Worm (Caenorhabditis elegans) whole organism, L2 larva: ENCODE data around the gene chil-8.
"Not testable (repeated sequence)": the region's sequence is repeated elsewhere in the genome, so short reads cannot be mapped to it uniquely, and the experiment has no call there.

ENCODE experiments used
- F13H6.1 ChIP-seq: sonication (generic microtip); optimal IDR thresholded peaks from 2 replicates; lab custom pipeline; 2016; ENCODE audit warnings: missing genetic modification characterization, missing compliant biosample characterization
- R02D3.7 ChIP-seq: fragments of 150-350 bp; optimal IDR thresholded peaks from 2 replicates; lab custom pipeline; 2014; ENCODE audit warnings: missing biosample characterization, missing genetic modification characterization
- Y55F3AM.14 ChIP-seq: fragments of 200-800 bp; sonication (Bioruptor generic); optimal IDR thresholded peaks from 2 replicates; lab custom pipeline; 2018; ENCODE audit warnings: mild to moderate bottlenecking, missing genetic modification characterization, missing compliant biosample characterization
- ZK546.5 ChIP-seq: sonication (generic microtip); optimal IDR thresholded peaks from 2 replicates; lab custom pipeline; 2017; ENCODE audit warnings: missing biosample characterization, missing genetic modification characterization
- alr-1 ChIP-seq: fragments of 150-350 bp; optimal IDR thresholded peaks from 2 replicates; lab custom pipeline; 2014; ENCODE audit warnings: missing biosample characterization, missing genetic modification characterization
- aly-2 ChIP-seq: fragments of 150-350 bp; optimal IDR thresholded peaks from 2 replicates; lab custom pipeline; 2014; ENCODE audit warnings: missing biosample characterization, missing genetic modification characterization
- ama-1 ChIP-seq: fragments of 150-350 bp; optimal IDR thresholded peaks from 2 replicates; lab custom pipeline; 2018; ENCODE audit warnings: inconsistent platforms
- blmp-1 ChIP-seq: sonication (generic microtip); optimal IDR thresholded peaks from 2 replicates; lab custom pipeline; 2017; ENCODE audit warnings: missing genetic modification characterization, mild to moderate bottlenecking, missing compliant biosample characterization, antibody characterized with exemption, moderate library complexity; ENCODE audit not compliant: insufficient read depth
- ceh-82 ChIP-seq: fragments of 150-350 bp; optimal IDR thresholded peaks from 2 replicates; lab custom pipeline; 2014; ENCODE audit warnings: missing biosample characterization, missing genetic modification characterization
- crh-2 ChIP-seq: sonication (generic microtip); optimal IDR thresholded peaks from 2 replicates; lab custom pipeline; 2017; ENCODE audit warnings: missing biosample characterization, missing genetic modification characterization
- dmd-4 ChIP-seq: sonication (generic microtip); optimal IDR thresholded peaks from 2 replicates; lab custom pipeline; 2017; ENCODE audit warnings: missing biosample characterization, missing genetic modification characterization
- elt-3 ChIP-seq: sonication (generic microtip); optimal IDR thresholded peaks from 2 replicates; lab custom pipeline; 2017; ENCODE audit warnings: missing biosample characterization, missing genetic modification characterization
- fos-1 ChIP-seq: fragments of 150-350 bp; optimal IDR thresholded peaks from 2 replicates; lab custom pipeline; 2014; ENCODE audit warnings: missing biosample characterization, missing genetic modification characterization
- gmeb-1 ChIP-seq: fragments of 150-350 bp; optimal IDR thresholded peaks from 2 replicates; lab custom pipeline; 2014; ENCODE audit warnings: missing biosample characterization, missing genetic modification characterization
- lin-13 ChIP-seq: fragments of 150-350 bp; optimal IDR thresholded peaks from 2 replicates; lab custom pipeline; 2014; ENCODE audit warnings: missing biosample characterization, missing genetic modification reagents, missing genetic modification characterization
- lsy-2 ChIP-seq, 2 experiments: fragments of 150-350 bp in 1 of 2; sonication (generic microtip) in 1 of 2; optimal IDR thresholded peaks; 2 replicates each; lab custom pipeline; 2014 to 2017; ENCODE audit warnings: missing biosample characterization in 2 of 2, missing genetic modification characterization in 2 of 2
- mab-5 ChIP-seq: fragments of 150-350 bp; optimal IDR thresholded peaks from 2 replicates; lab custom pipeline; 2014; ENCODE audit warnings: missing biosample characterization, missing genetic modification characterization
- nhr-10 ChIP-seq: sonication (generic microtip); optimal IDR thresholded peaks from 2 replicates; lab custom pipeline; 2017; ENCODE audit warnings: missing biosample characterization, missing genetic modification characterization
- nhr-12 ChIP-seq: fragments of 150-350 bp; optimal IDR thresholded peaks from 2 replicates; lab custom pipeline; 2014; ENCODE audit warnings: missing biosample characterization, missing genetic modification characterization
- nhr-129 ChIP-seq: fragments of 150-350 bp; optimal IDR thresholded peaks from 2 replicates; lab custom pipeline; 2014; ENCODE audit warnings: missing biosample characterization, missing genetic modification characterization
- nhr-237 ChIP-seq: fragments of 150-350 bp; optimal IDR thresholded peaks from 2 replicates; lab custom pipeline; 2014; ENCODE audit warnings: missing biosample characterization, missing genetic modification characterization
- nhr-6 ChIP-seq: fragments of 150-350 bp; optimal IDR thresholded peaks from 2 replicates; lab custom pipeline; 2014; ENCODE audit warnings: missing biosample characterization, missing genetic modification characterization
- peb-1 ChIP-seq: fragments of 150-350 bp; optimal IDR thresholded peaks from 2 replicates; lab custom pipeline; 2014; ENCODE audit warnings: missing biosample characterization, missing genetic modification characterization
- skn-1 ChIP-seq: sonication (generic microtip); optimal IDR thresholded peaks from 2 replicates; lab custom pipeline; 2017; ENCODE audit warnings: missing biosample characterization, missing genetic modification characterization
- sma-3 ChIP-seq: sonication (generic microtip); optimal IDR thresholded peaks from 2 replicates; lab custom pipeline; 2016; ENCODE audit warnings: missing genetic modification reagents, missing genetic modification characterization, missing compliant biosample characterization
- sma-9 ChIP-seq, 2 experiments: fragments of 150-350 bp in 1 of 2; sonication (generic microtip) in 1 of 2; optimal IDR thresholded peaks; 2 replicates each; lab custom pipeline; 2014 to 2016; ENCODE audit warnings: missing genetic modification characterization in 2 of 2, mild to moderate bottlenecking in 1 of 2, missing biosample characterization in 1 of 2, missing compliant biosample characterization in 1 of 2, missing genetic modification reagents in 1 of 2, moderate library complexity in 1 of 2
- snpc-4 ChIP-seq: fragments of 150-350 bp; optimal IDR thresholded peaks from 2 replicates; lab custom pipeline; 2014; ENCODE audit warnings: missing biosample characterization, missing genetic modification characterization
- ztf-1 ChIP-seq: fragments of 200-800 bp; sonication (Bioruptor generic); conservative IDR thresholded peaks from 2 replicates; pipeline ENCODE4 v1.3.6; 2022; ENCODE audit warnings: missing genetic modification characterization, missing compliant biosample characterization
- ztf-4 ChIP-seq: fragments of 150-350 bp; optimal IDR thresholded peaks from 2 replicates; lab custom pipeline; 2014; ENCODE audit warnings: missing biosample characterization, missing genetic modification characterization

Gene chil-8

ce11 chrII:9866378-9866777 is 6.5 kb downstream of the chil-8 start, which contains the start of gene chil-1:
Gene chil-1 (minus strand): TSS chrII:9866478.
- TF ChIP-seq lsy-2 (tag; optimal IDR thresholded peaks at IDR 0.05; lab: Kevin White, UChicago); alr-1; peb-1 (tag; lab: Kevin White, UChicago): not testable (repeated sequence)

- TF ChIP-seq Y55F3AM.14 (GFP tag; lab: Kevin White, UChicago) (no peak), nhr-6 (tag; lab: Kevin White, UChicago) (no peak), crh-2 (tag; lab: Kevin White, UChicago) (no peak), dmd-4 (tag; lab: Kevin White, UChicago) (no peak), elt-3 (tag; lab: Kevin White, UChicago) (no peak), nhr-237 (tag; lab: Kevin White, UChicago) (no peak)
Measured at ce11 chrII:9862147-9862546, 10.7 kb downstream of the chil-8 start, which contains the start of gene C08H9.18. Gene C08H9.18 (minus strand): TSS chrII:9862247.

- TF ChIP-seq gmeb-1 (tag; lab: Kevin White, UChicago) = no peak
Measured at ce11 chrII:9861394-9861793, 11.5 kb downstream of the chil-8 start, which contains the start of gene chil-3. Gene chil-3 (minus strand): TSS chrII:9861494.

ce11 chrII:9859575-9859974 is 13.3 kb downstream of the chil-8 start, which contains the start of gene chil-5:
Gene chil-5 (minus strand): TSS chrII:9859675.
- TF ChIP-seq ama-1 (lab: Kevin White, UChicago) (no peak), lin-13 (GFP tag; lab: Kevin White, UChicago) (no peak), snpc-4 (tag; lab: Kevin White, UChicago) (no peak), dmd-4 (tag; lab: Kevin White, UChicago) (no peak), nhr-10 (tag; lab: Kevin White, UChicago) (no peak), mab-5 (tag; lab: Kevin White, UChicago) (no peak)

ce11 chrII:9857791-9858190 is 15.1 kb downstream of the chil-8 start, which contains the start of gene chil-6:
Gene chil-6 (minus strand): TSS chrII:9857891.
- TF ChIP-seq ztf-1 (GFP tag; lab: Robert Waterston, UW) (no peak), gmeb-1 (tag; lab: Kevin White, UChicago) (no peak), skn-1 (tag; lab: Kevin White, UChicago) (no peak)

- TF ChIP-seq F13H6.1 (tag; lab: Kevin White, UChicago) = no peak
- TF ChIP-seq nhr-12 (tag; lab: Kevin White, UChicago) = no peak
- TF ChIP-seq, all 48 proteins: peak for 0
Measured at ce11 chrII:9855620-9856019, 17.2 kb downstream of the chil-8 start, which contains the start of gene chil-4. Gene chil-4 (minus strand): TSS chrII:9855720.

- TF ChIP-seq peb-1 (tag; lab: Kevin White, UChicago) = no peak
- TF ChIP-seq R02D3.7 (tag; lab: Kevin White, UChicago) = no peak
- TF ChIP-seq nhr-129 (tag; lab: Kevin White, UChicago) = no peak
- no peak for TF ChIP-seq sma-3 (GFP tag; lab: Kevin White, UChicago)
- no peak for TF ChIP-seq ceh-82 (tag; lab: Kevin White, UChicago)
- TF ChIP-seq sma-9 (GFP tag; optimal IDR thresholded peaks at IDR 0.05; lab: Kevin White, UChicago) = no peak
- TF ChIP-seq sma-9 (tag; optimal IDR thresholded peaks at IDR 0.05; lab: Kevin White, UChicago) = no peak
- TF ChIP-seq nhr-6 (tag; lab: Kevin White, UChicago) = no peak
- no peak for TF ChIP-seq blmp-1 (tag; lab: Kevin White, UChicago)
- no peak for TF ChIP-seq ZK546.5 (tag; lab: Kevin White, UChicago)
- TF ChIP-seq aly-2 (tag; lab: Kevin White, UChicago) = no peak
- no peak for TF ChIP-seq ztf-4
- TF ChIP-seq dmd-4 (tag; lab: Kevin White, UChicago) = no peak
- TF ChIP-seq fos-1 = no peak
Measured at ce11 chrII:9850945-9851344, 21.9 kb downstream of the chil-8 start, which contains the start of gene ZK938.10. Gene ZK938.10 (minus strand): TSS chrII:9851045.
